Fruit fly (Drosophila melanogaster) whole organism, pupa: ENCODE data around the gene CG9135.

ENCODE experiments used
- CG10348 ChIP-seq: fragments of 200-800 bp; sonication (Bioruptor generic); IDR thresholded peaks from 2 replicates; pipeline ENCODE4 v1.3.6; 2022; ENCODE audit warnings: missing biosample characterization, missing genetic modification characterization
- CG12605 ChIP-seq: fragments of 200-800 bp; sonication (Bioruptor generic); IDR thresholded peaks from 2 replicates; pipeline ENCODE4 v1.3.6; 2022; ENCODE audit warnings: missing biosample characterization, missing genetic modification characterization
- CG14655 ChIP-seq: fragments of 200-800 bp; sonication (Bioruptor generic); optimal IDR thresholded peaks from 3 replicates; lab custom pipeline; 2017; ENCODE audit warnings: mild to moderate bottlenecking, missing biosample characterization, missing genetic modification reagents, missing genetic modification characterization
- CG17806 ChIP-seq: fragments of 200-800 bp; sonication (Bioruptor generic); optimal IDR thresholded peaks from 2 replicates; lab custom pipeline; 2018; ENCODE audit warnings: missing biosample characterization, mild to moderate bottlenecking, missing genetic modification characterization, moderate library complexity
- CG32121 ChIP-seq: fragments of 200-800 bp; sonication (Bioruptor generic); IDR thresholded peaks from 2 replicates; pipeline ENCODE4 v1.3.6; 2022; ENCODE audit warnings: missing biosample characterization, missing genetic modification characterization
- CG34367 ChIP-seq: fragments of 200-800 bp; sonication (Bioruptor generic); optimal IDR thresholded peaks from 2 replicates; lab custom pipeline; 2018; ENCODE audit warnings: missing biosample characterization, mild to moderate bottlenecking, missing genetic modification characterization
- CG4496 ChIP-seq: fragments of 200-800 bp; sonication (Bioruptor generic); IDR thresholded peaks from 3 replicates; pipeline ENCODE4 v1.3.6; 2022; ENCODE audit warnings: missing biosample characterization, missing genetic modification characterization
- CG8159 ChIP-seq: fragments of 200-800 bp; sonication (Bioruptor generic); optimal IDR thresholded peaks from 3 replicates; lab custom pipeline; 2018; ENCODE audit warnings: missing biosample characterization, mild to moderate bottlenecking, missing genetic modification characterization, moderate library complexity
- CG8301 ChIP-seq: fragments of 200-800 bp; sonication (Bioruptor generic); optimal IDR thresholded peaks from 2 replicates; lab custom pipeline; 2018; ENCODE audit warnings: missing biosample characterization, mild to moderate bottlenecking, missing genetic modification characterization
- D1 ChIP-seq: fragments of 200-800 bp; sonication (Bioruptor generic); optimal IDR thresholded peaks from 2 replicates; lab custom pipeline; 2018; ENCODE audit warnings: missing biosample characterization, mild to moderate bottlenecking, missing genetic modification characterization, moderate library complexity
- EcR ChIP-seq: fragments of 200-800 bp; sonication (Bioruptor generic); optimal IDR thresholded peaks from 3 replicates; lab custom pipeline; 2019; ENCODE audit warnings: missing biosample characterization, missing genetic modification characterization, mild to moderate bottlenecking, moderate library complexity, missing genetic modification reagents
- Pif1A ChIP-seq: fragments of 200-800 bp; sonication (Bioruptor generic); optimal IDR thresholded peaks from 3 replicates; lab custom pipeline; 2016; ENCODE audit warnings: missing biosample characterization, missing genetic modification characterization
- fd96Ca ChIP-seq: fragments of 200-800 bp; sonication (Bioruptor generic); IDR thresholded peaks from 3 replicates; pipeline ENCODE4 v1.3.6; 2022; ENCODE audit warnings: missing biosample characterization, missing genetic modification characterization
- rn ChIP-seq: fragments of 200-800 bp; sonication (Bioruptor generic); IDR thresholded peaks from 2 replicates; pipeline ENCODE4 v1.3.6; 2022; ENCODE audit warnings: missing biosample characterization, missing genetic modification characterization

- TF ChIP-seq EcR (GFP tag; lab: Kevin White, UChicago) (no peak), CG8159 (tag; lab: Kevin White, UChicago) (no peak), CG34367 (tag; lab: Kevin White, UChicago) (no peak), Pif1A (no peak), fd96Ca (GFP tag; lab: Robert Waterston, UW) (0 out of 3 replicates have a peak, but pooled peaks have one; percentile 23), rn (GFP tag; lab: Robert Waterston, UW) (no peak), CG8301 (no peak), D1 (no peak), CG10348 (GFP tag; lab: Robert Waterston, UW) (no peak), CG17806 (tag; lab: Kevin White, UChicago) (no peak), CG14655 (GFP tag; lab: Kevin White, UChicago) (no peak), CG32121 (GFP tag; lab: Robert Waterston, UW) (no peak), CG4496 (0 out of 3 replicates have a peak, but pooled peaks have one; percentile 38), CG12605 (GFP tag; lab: Robert Waterston, UW) (no peak)
Observed at dm6 chr2L:6080329-6080728, 29.7 kb downstream of the CG9135 start.
